Fruit fly (Drosophila melanogaster) Kc167 (cell line): ENCODE results near the gene fid.

Experiments
- Myc ChIP-seq: fragments of >200 bp; optimal IDR thresholded peaks from 2 replicates; lab custom pipeline; 2017; ENCODE audit warnings: missing external identifiers
- Sin3A ChIP-seq: fragments of >200 bp; optimal IDR thresholded peaks from 2 replicates; lab custom pipeline; 2018; ENCODE audit warnings: missing external identifiers
- h ChIP-seq: fragments of >200 bp; optimal IDR thresholded peaks from 3 replicates; lab custom pipeline; 2018; ENCODE audit warnings: missing external identifiers
- insv ChIP-seq: fragments of >200 bp; optimal IDR thresholded peaks from 3 replicates; lab custom pipeline; 2018; ENCODE audit warnings: missing external identifiers
- psq ChIP-seq: fragments of >200 bp; optimal IDR thresholded peaks from 2 replicates; lab custom pipeline; 2017; ENCODE audit warnings: missing external identifiers
- ttk ChIP-seq: sonication (Bioruptor generic); optimal IDR thresholded peaks from 2 replicates; lab custom pipeline; 2017; ENCODE audit warnings: missing external identifiers

The fid gene

DNA sequence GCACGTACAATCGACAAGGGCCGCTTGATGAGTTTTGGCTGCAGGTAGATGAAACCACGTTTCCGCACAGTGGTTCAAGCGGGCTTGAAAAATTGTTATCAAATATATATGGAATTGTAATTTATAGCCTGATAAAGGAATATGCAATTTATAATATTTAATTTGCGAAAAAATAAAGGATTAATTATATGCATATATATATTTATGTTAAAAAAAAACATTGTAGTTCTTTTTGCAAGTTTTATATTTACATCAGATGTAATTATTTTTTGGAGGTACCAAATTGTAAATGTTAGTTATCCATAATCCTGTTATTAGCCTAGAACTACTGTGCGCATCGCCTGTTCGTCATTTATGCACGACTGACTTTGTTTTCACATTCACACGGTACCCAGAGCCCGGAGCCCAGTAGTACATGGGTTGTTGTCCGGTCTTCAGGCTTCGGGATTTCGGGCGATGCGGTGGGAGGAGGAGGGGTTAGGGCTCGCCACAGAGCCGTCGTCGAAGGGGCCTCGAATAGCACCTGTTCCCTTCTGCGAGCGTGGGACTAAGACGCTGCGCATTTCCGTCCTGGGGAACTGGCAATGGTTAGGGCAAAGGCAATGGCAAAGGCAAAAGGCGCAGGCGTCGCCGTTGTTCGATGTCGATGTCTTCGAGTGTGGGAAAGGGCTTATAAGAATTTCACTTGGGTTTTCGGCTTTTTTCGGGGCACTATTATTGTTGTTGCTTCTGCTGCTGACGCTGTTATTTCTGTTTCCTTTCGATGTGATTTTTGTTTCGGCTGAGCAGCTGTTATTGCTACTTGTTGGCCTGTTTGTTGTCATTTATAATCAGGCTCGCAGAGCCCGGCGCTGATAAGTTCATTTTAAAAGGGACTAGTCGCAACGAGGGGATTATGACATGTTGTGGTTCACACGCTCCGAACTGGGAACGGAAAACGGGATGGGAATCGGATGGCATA lies 48.2 kb downstream of the fid start:
- TF ChIP-seq Myc (lab: Kevin White, UChicago) (no peak), h (no peak), ttk (lab: Kevin White, UChicago) (no peak), insv (lab: Kevin White, UChicago) (no peak), Sin3A (lab: Kevin White, UChicago) (no peak), psq (lab: Kevin White, UChicago) (no peak)

DNA sequence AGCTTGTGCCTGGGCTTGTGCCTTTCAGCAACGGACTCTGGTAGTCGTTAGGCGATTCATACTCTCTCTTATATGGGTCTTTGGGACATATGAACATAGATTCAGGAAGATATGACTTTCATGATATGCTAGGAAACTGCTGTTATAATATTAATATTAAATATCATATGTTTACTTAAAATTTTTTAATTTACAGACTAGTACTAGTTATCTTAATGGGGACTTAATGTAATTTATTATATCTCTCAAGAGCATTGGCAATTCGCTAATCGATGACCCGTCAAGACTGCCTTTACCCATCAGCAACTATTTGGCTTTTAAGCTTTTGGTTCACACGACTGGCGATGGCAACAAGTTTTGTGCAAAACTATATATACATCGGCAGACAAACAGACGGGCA lies 49.4 kb downstream of the fid start:
- TF ChIP-seq psq (lab: Kevin White, UChicago) (no peak), h (no peak), ttk (lab: Kevin White, UChicago) (no peak), insv (lab: Kevin White, UChicago) (no peak), Myc (lab: Kevin White, UChicago) (no peak), Sin3A (lab: Kevin White, UChicago) (no peak)

DNA sequence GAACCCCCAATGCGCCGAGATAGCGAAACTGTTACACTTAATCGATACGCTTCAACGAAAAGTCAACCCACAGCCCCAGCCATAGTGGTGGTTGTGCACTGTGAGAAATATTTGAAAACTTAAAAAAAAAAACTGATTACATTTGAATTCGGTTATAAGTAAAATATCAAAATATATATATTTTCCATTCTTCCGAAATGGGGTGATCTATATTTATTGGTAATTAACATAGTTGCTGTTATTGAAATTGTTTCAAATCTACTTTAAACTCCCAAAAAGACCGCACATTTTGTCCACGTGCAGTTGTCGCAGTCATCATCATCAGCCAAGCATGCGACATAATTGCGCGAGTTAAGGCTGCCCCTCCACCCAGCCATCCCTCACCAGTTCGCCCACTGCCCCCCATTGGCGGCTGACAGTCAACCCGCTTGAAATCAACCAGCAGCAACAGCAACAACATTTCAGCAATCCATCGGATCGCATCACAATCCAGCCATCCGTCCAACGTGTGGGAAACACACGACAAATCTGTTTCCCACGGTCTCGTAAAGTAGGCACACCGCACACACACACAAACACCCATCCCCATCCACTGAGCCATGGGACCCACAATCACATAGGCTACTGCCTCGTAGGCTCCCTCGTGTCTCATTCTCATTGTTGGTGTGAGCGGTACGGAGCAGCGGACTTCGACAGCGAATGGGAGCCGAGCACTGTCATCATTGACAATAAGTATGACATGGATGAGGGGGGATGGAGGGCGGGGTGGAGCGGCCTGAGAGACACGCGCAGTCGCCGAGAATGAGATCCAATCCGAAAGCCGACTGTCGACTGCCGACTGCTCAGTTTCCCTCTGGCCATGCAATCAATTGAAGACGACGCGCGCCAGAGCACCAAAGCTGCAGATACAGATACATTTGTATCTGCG lies 50.6 kb downstream of the fid start:
- no peak for TF ChIP-seq insv (lab: Kevin White, UChicago)
- TF ChIP-seq Sin3A (lab: Kevin White, UChicago) = no peak
- peak; percentile 43 for TF ChIP-seq h
- TF ChIP-seq psq (lab: Kevin White, UChicago) = no peak
- TF ChIP-seq Myc (lab: Kevin White, UChicago) = no peak
- no peak for TF ChIP-seq ttk (lab: Kevin White, UChicago)

DNA sequence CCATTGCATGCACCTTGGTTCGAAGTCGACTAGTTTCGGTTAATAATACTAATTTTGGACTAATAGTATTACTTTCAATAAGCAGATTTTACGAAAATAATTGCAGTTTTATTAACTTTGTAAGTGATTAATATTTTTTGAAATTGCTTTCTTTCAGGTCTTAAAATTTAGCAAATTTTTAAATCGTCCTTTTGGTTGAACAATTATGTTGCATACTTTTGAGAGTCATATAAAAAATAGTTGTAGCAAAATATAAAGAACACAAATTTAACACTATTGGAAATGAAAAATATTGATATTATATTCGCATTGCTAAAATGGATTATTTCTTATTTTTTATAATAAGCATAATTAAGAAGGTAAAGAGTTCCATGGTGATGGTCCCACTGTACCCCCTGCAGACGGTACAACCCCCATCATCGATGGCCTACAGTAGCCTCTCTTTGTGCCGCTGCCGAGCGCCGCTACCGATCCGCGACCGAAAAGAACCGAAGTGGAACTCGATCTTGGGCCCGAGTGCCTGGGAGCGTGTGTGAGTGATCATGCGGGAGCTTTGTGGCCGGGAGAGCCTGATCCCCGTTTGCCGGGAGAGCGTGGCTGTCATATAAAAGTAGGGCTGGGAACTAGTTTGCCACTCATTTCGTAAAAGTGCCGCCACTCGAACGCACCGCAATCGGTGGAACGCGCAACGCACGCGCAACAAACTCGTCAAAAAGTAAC lies 51.5 kb downstream of the fid start:
- TF ChIP-seq h (no peak), psq (lab: Kevin White, UChicago) (no peak)

DNA sequence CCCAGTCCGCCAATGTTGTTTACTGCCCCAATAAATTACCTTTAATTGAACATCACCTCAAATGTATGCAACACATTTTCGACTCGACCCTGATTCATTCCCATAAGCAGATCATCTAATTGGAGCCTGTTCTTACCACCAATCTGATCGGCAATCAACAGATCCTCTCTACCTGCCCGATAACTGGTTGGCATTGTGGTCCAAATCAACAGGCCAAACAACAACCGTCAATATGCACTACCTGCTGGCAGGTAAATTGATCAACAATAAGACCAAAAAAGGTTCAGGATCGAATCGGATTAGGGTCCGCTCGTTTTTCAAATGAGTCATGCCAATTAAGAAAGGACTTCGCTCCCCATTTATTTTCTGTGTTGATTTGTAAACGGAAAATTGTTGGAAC lies 53.4 kb downstream of the fid start:
- TF ChIP-seq ttk (lab: Kevin White, UChicago) (no peak), insv (lab: Kevin White, UChicago) (no peak), Sin3A (lab: Kevin White, UChicago) (no peak), Myc (lab: Kevin White, UChicago) (no peak)

DNA sequence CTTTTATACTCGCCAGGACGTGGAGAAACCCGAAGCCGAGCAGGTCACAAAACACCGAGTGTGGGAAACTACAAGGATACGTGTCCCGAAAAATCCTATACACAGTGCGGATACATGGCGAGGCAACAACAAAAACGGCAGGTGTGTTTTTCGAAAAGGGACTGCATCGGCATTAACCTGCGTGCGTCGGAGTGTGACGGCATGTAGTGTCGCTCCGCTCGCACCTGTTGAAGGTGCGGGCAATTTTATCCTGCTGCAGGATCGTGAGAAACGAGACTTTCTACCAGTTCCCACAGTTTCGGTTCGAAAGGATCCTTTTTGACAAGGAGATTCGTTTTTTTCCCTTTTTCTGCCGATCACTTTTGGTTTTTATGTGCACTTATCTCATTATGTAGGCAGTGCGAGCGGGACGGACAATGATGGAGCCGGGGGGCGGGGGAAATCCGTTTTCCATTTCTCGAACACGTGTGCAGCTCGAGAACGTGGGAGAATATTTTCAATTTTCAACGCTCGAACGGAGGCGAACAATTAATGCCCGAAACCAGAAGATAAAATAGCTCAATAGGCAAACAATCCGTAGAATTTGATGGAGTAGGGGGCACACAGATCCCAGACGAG lies 54.8 kb downstream of the fid start:
- no peak for TF ChIP-seq psq (lab: Kevin White, UChicago)
- no peak for TF ChIP-seq ttk (lab: Kevin White, UChicago)
- TF ChIP-seq Myc (lab: Kevin White, UChicago) = no peak
- TF ChIP-seq insv (lab: Kevin White, UChicago) = no peak
- TF ChIP-seq h = no peak

DNA sequence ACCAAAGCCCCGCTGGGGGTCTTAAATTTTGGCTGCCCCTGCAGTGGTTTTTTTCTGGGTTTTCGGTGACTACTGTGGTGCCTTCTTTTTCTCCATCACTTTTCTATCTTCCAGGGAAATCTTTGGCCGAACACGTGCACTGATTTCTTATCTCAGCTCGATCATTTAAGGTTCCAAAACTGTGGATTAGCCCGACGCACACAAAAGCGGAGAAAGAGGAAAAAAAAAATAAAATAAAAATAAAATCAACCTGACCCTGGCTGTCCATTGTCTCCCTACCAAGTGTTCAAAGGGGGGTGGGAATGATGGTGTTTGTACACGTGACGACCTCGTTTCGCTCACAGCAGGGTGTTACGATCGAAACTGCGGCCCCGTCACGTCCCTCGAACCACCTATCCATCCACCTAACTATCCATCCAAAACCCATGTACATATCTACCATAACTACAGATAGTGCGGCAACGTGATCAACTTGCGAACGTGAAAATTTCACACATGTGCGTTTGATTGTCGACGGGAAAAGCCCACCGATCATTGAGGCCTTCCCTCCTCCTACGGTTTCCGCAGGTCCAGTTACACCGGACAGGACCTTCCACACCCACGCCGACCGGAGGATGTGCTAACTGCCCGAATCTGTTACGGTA lies 56.9 kb downstream of the fid start:
- no peak for TF ChIP-seq ttk (lab: Kevin White, UChicago)
- TF ChIP-seq h = no peak
- TF ChIP-seq Myc (lab: Kevin White, UChicago) = no peak
- no peak for TF ChIP-seq psq (lab: Kevin White, UChicago)
- TF ChIP-seq insv (lab: Kevin White, UChicago) = no peak
- no peak for TF ChIP-seq Sin3A (lab: Kevin White, UChicago)

DNA sequence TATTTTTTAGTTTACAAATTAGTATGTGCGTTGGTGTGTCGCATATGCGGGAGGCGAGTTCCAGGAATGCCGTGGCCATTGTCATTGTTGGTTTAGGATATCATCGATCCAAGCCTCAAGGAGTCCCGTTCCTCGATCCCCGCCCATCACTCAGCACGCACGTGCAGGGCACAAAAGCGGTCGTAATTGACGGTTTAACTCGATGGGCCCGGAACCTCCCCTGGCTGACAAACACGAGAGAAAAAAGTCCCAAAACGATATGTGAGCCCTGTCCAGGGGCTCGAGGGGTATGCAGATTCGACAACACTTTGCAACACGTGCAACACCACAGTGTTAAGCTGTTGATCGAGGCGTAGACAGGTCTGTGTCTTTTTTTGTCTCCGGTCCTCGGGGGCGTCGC lies 58.0 kb downstream of the fid start:
- no peak for TF ChIP-seq Myc (lab: Kevin White, UChicago)
- no peak for TF ChIP-seq insv (lab: Kevin White, UChicago)
- TF ChIP-seq h = no peak
- TF ChIP-seq Sin3A (lab: Kevin White, UChicago) = no peak
- TF ChIP-seq psq (lab: Kevin White, UChicago) = no peak
- no peak for TF ChIP-seq ttk (lab: Kevin White, UChicago)

DNA sequence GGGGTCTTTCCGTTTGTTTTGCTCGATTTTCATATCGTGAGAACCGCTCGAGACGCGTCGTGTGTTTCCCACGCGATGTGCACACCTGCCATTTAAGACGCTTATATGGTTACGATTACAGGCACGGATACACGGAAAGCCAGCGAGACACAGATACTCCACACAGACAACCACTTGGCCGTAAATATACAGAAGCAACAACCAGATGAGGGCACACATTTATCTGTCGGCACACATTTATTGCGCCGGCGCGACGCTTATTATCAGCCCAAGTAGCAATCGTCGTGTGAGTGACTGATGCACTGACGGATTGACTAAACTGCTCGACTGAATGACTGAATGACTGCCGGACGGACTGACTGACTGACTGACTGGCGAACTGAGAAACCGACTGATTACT lies 60.7 kb downstream of the fid start:
- TF ChIP-seq h (no peak), Myc (lab: Kevin White, UChicago) (no peak), ttk (lab: Kevin White, UChicago) (no peak), Sin3A (lab: Kevin White, UChicago) (no peak), psq (lab: Kevin White, UChicago) (no peak), insv (lab: Kevin White, UChicago) (no peak)

DNA sequence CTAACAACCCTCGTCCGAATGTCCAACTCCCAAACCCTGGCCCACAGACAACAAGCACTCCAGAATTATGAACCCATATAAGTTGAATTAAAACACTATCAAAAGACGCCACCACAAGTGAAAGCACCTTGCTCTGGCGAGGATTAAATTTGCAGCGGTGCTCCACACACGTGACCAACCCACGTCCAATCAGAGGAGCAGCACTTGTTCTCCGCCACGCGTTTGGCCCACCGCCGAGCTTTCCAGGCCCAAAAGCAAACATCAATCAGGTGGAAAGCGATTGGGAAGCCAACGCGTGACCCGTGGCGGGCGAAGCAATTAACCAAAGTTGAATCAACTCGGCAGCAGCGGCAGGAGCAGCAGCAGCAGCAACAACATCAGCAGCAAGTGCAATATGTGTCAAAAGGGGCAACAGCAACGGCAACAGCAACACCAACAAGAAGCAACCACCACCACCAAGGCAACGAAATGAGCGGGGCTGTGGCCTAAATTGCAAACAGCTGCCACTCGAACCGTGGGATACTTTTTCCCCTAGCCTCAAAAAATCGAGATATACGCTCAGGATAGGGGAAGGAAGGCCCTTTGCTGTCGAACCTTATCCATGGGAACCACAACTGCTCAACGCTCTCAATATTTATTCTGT lies 62.2 kb downstream of the fid start:
- TF ChIP-seq ttk (lab: Kevin White, UChicago) (no peak), insv (lab: Kevin White, UChicago) (no peak), Sin3A (lab: Kevin White, UChicago) (no peak), Myc (lab: Kevin White, UChicago) (no peak), h (no peak), psq (lab: Kevin White, UChicago) (no peak)
